Worm (Caenorhabditis elegans) whole organism, L4 larva: ENCODE measurements around the gene EEED8.18.

Experiments
- Y105C5A.15 ChIP-seq: fragments of 200-800 bp; sonication (Bioruptor generic); IDR thresholded peaks from 2 replicates; pipeline ENCODE4 v1.3.6; 2022; ENCODE audit warnings: missing genetic modification characterization, missing compliant biosample characterization
- ama-1 ChIP-seq: fragments of 150-350 bp; optimal IDR thresholded peaks from 2 replicates; lab custom pipeline; 2014; ENCODE audit warnings: inconsistent platforms, mixed read lengths
- dve-1 ChIP-seq: sonication (generic microtip); optimal IDR thresholded peaks from 2 replicates; lab custom pipeline; 2017; ENCODE audit warnings: antibody characterized with exemption, mild to moderate bottlenecking, missing genetic modification characterization, missing compliant biosample characterization; ENCODE audit not compliant: insufficient read depth
- egl-27 ChIP-seq: sonication (generic microtip); optimal IDR thresholded peaks from 3 replicates; lab custom pipeline; 2017; ENCODE audit warnings: missing biosample characterization, missing genetic modification reagents, missing genetic modification characterization
- egl-43 ChIP-seq: fragments of 200-800 bp; sonication (Bioruptor generic); IDR thresholded peaks from 2 replicates; pipeline ENCODE4 v1.3.6; 2022; ENCODE audit warnings: missing genetic modification reagents, missing genetic modification characterization, missing compliant biosample characterization
- fos-1 ChIP-seq: fragments of 150-350 bp; optimal IDR thresholded peaks from 2 replicates; lab custom pipeline; 2014; ENCODE audit warnings: missing biosample characterization, missing genetic modification characterization
- gei-8 ChIP-seq: fragments of 200-800 bp; sonication (Bioruptor generic); optimal IDR thresholded peaks from 2 replicates; lab custom pipeline; 2018; ENCODE audit warnings: mild to moderate bottlenecking, missing genetic modification characterization, missing compliant biosample characterization
- mes-2 ChIP-seq: sonication (generic microtip); optimal IDR thresholded peaks from 2 replicates; lab custom pipeline; 2016; ENCODE audit warnings: missing genotype, mild to moderate bottlenecking, missing genetic modification characterization, missing compliant biosample characterization; ENCODE audit not compliant: poor library complexity, severe bottlenecking
- pha-4 ChIP-seq, 2 experiments: fragments of 150-350 bp in 1 of 2; fragments of 200-800 bp in 1 of 2; sonication (Bioruptor generic) in 1 of 2; IDR thresholded peaks in 1 of 2; optimal IDR thresholded peaks in 1 of 2; 2 replicates each; pipeline versions ENCODE4 v1.3.6 to Lab custom; 2014 to 2022; ENCODE audit warnings: missing genetic modification characterization in 2 of 2, missing genetic modification reagents in 2 of 2, missing biosample characterization in 1 of 2, missing compliant biosample characterization in 1 of 2
- saeg-2 ChIP-seq: fragments of 200-800 bp; sonication (Bioruptor generic); IDR thresholded peaks from 2 replicates; pipeline ENCODE4 v1.3.6; 2022; ENCODE audit warnings: missing genetic modification reagents, missing genetic modification characterization, missing compliant biosample characterization
- unc-39 ChIP-seq: sonication (generic microtip); optimal IDR thresholded peaks from 2 replicates; lab custom pipeline; 2017; ENCODE audit warnings: missing biosample characterization, missing genetic modification characterization
- unc-62 ChIP-seq, 3 experiments: fragments of 150-350 bp in 1 of 3; sonication (generic microtip); optimal IDR thresholded peaks in 2 of 3; peaks in 1 of 3; 1 replicate in 1 of 3; 2 replicates in 2 of 3; lab custom pipeline; 2014 to 2017; ENCODE audit warnings: missing biosample characterization in 3 of 3, missing genetic modification characterization in 3 of 3, missing genetic modification reagents in 3 of 3, missing genotype in 1 of 3
- zag-1 ChIP-seq: fragments of 150-350 bp; optimal IDR thresholded peaks from 2 replicates; lab custom pipeline; 2014; ENCODE audit warnings: missing biosample characterization, missing genetic modification characterization

DNA sequence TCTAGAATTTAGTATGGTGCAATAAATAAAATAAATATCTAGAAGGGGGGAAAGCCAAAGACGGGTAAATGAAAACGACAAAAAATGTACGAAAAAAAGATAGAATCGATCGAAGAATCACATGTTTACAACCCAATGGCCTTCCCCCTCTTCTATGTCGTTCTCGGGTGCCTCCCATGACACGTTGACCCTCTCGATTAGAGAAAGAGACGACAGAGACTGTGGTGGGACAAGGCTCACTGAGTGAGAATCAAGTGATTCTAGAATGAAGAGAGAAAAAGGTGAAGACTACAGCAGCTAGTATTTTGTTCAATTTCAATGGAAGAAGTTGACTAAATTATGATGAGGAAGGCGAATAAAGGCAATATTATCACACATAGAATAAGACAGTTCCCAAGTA is 13.6 kb upstream of the EEED8.18 start:
- TF ChIP-seq egl-27 (tag; lab: Kevin White, UChicago): no peak
- peak in 1 of 2 experiments; percentile 51 for TF ChIP-seq unc-62 (GFP tag; optimal IDR thresholded peaks at IDR 0.05 in 1 of 2; lab: Kevin White, UChicago)
- no peak for TF ChIP-seq unc-62 (tag; optimal IDR thresholded peaks at IDR 0.05; lab: Kevin White, UChicago)
- peak; percentile 51 for TF ChIP-seq dve-1 (tag; lab: Kevin White, UChicago)
- no peak for TF ChIP-seq egl-43
- TF ChIP-seq zag-1 (tag; lab: Kevin White, UChicago): no peak
- no peak for TF ChIP-seq gei-8 (GFP tag; lab: Kevin White, UChicago)
- TF ChIP-seq fos-1 (tag; lab: Kevin White, UChicago): no peak
- TF ChIP-seq mes-2 (tag; lab: Kevin White, UChicago): peak; percentile 41
- TF ChIP-seq Y105C5A.15 (GFP tag; lab: Robert Waterston, UW): no peak
- no peak for TF ChIP-seq ama-1 (lab: Kevin White, UChicago)
- TF ChIP-seq unc-39: no peak
- peak; percentile 55 for TF ChIP-seq pha-4 (GFP tag; IDR thresholded peaks at IDR 0.05; lab: Robert Waterston, UW)
- TF ChIP-seq pha-4 (tag; optimal IDR thresholded peaks at IDR 0.05; lab: Kevin White, UChicago): peak; percentile 76
- no peak for TF ChIP-seq saeg-2
